Worm (Caenorhabditis elegans) whole organism, L4/young adult: ENCODE measurements around the gene C33D9.3.

Experiments
- dao-5 ChIP-seq: sonication (generic microtip); optimal IDR thresholded peaks from 2 replicates; lab custom pipeline; 2016; ENCODE audit warnings: missing genotype, missing genetic modification characterization, moderate library complexity, missing compliant biosample characterization
- him-1 ChIP-seq: sonication (generic microtip); optimal IDR thresholded peaks from 2 replicates; lab custom pipeline; 2016; ENCODE audit warnings: missing genotype, missing genetic modification reagents, missing genetic modification characterization, missing compliant biosample characterization

DNA sequence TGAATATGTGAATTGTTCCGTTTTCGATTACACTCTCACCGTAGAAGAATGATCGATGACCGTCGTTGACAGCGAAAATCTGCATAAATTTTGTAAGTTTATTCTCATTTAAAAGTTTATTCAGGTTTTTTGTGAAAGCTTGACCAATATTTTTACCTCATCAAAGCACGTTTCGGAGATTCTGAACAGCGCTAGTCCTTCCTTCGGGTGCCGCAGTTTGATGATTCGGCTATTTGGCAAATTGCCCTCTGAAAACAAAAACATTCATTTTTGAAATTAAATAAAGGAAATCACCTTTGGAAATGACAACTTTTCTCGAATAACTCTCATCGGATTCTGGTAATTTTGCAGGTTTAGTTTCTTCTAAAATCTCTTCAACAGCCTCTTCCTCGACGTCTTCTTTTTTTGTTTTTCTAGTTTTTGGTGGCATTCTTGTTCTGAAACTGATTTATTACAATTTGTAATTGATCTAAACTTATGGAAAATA lies 51.7 kb downstream of the C33D9.3 start, which contains the start of gene F21D5.6:
- TF ChIP-seq him-1 (no peak), dao-5 (tag; lab: Kevin White, UChicago) (no peak)
